Fruit fly (Drosophila melanogaster): ENCODE measurements around the gene cv.

Gene cv

dm6 chrX:5678178-5678470 is 11.7 kb upstream of the cv start:
- no peak for TF ChIP-seq slbo (GFP tag; IDR thresholded peaks at IDR 0.05)
- TF ChIP-seq CG17612 (GFP tag; IDR thresholded peaks at IDR 0.05), result peak; percentile 2; the same call in 1 of the 2 replicates
- TF ChIP-seq jumu (GFP tag; optimal IDR thresholded peaks at IDR 0.05), result no peak
- no peak for TF ChIP-seq CG15479 (GFP tag; optimal IDR thresholded peaks at IDR 0.05)
- peak; percentile 31 for TF ChIP-seq CG14710 (tag; optimal IDR thresholded peaks at IDR 0.05)
- no peak for TF ChIP-seq HLHmδ (GFP tag; optimal IDR thresholded peaks at IDR 0.05)
- peak; percentile 21 for TF ChIP-seq CG13296 (GFP tag; optimal IDR thresholded peaks at IDR 0.05)
- 0 out of 3 replicates have a peak, but pooled peaks have one; percentile 10 for TF ChIP-seq croc (GFP tag; conservative IDR thresholded peaks at IDR 0.05)
- TF ChIP-seq CG9876 (GFP tag; optimal IDR thresholded peaks at IDR 0.05), result no peak
- TF ChIP-seq nom (GFP tag; optimal IDR thresholded peaks at IDR 0.05), result no peak
- no peak for TF ChIP-seq CG11723 (GFP tag; optimal IDR thresholded peaks at IDR 0.05)
- no peak for TF ChIP-seq Fer3 (tag; optimal IDR thresholded peaks at IDR 0.05)
- TF ChIP-seq ewg (GFP tag; optimal IDR thresholded peaks at IDR 0.05), result no peak
- TF ChIP-seq unc-4 (GFP tag; IDR thresholded peaks at IDR 0.05; ENCODE audit: partially characterized antibody), result no peak
- no peak for TF ChIP-seq CG6791 (GFP tag; IDR thresholded peaks at IDR 0.05; ENCODE audit: partially characterized antibody)
- no peak for TF ChIP-seq sob (GFP tag; IDR thresholded peaks at IDR 0.05)
- peak; percentile 11 for TF ChIP-seq NC2β (GFP tag; optimal IDR thresholded peaks at IDR 0.05)
- no peak for TF ChIP-seq pnt (GFP tag; optimal IDR thresholded peaks at IDR 0.05)
- no peak for TF ChIP-seq Dip3 (GFP tag; optimal IDR thresholded peaks at IDR 0.05)
- no peak for TF ChIP-seq tup (GFP tag; optimal IDR thresholded peaks at IDR 0.05)
- no peak for TF ChIP-seq exex (tag; optimal IDR thresholded peaks at IDR 0.05)
- 0 out of 3 replicates have a peak, but pooled peaks have one; percentile 5 for TF ChIP-seq CG14050 (GFP tag; IDR thresholded peaks at IDR 0.05)
- TF ChIP-seq fd102C (GFP tag; optimal IDR thresholded peaks at IDR 0.05), result no peak
- no peak for TF ChIP-seq kay (GFP tag; optimal IDR thresholded peaks at IDR 0.05)
- no peak for TF ChIP-seq Dref (GFP tag; IDR thresholded peaks at IDR 0.05)
- TF ChIP-seq Rfx (GFP tag; IDR thresholded peaks at IDR 0.05), result no peak
- peak; percentile 3; the same call in 1 of the 2 replicates for TF ChIP-seq CG14014 (GFP tag; IDR thresholded peaks at IDR 0.05)
- no peak for TF ChIP-seq Ravus (GFP tag; IDR thresholded peaks at IDR 0.05)
- no peak for TF ChIP-seq CG4360 (GFP tag; IDR thresholded peaks at IDR 0.05)
- no peak for TF ChIP-seq sc (optimal IDR thresholded peaks at IDR 0.05)
- no peak for TF ChIP-seq sc (GFP tag; optimal IDR thresholded peaks at IDR 0.05)
- peak; percentile 18 for TF ChIP-seq Fer1 (GFP tag; optimal IDR thresholded peaks at IDR 0.05)
- no peak for TF ChIP-seq zfh1 (GFP tag; IDR thresholded peaks at IDR 0.05)
- no peak for TF ChIP-seq dmrt99B (tag; optimal IDR thresholded peaks at IDR 0.05)
- peak; percentile 31 for TF ChIP-seq HHEX (GFP tag; optimal IDR thresholded peaks at IDR 0.05)
- TF ChIP-seq ham (GFP tag; IDR thresholded peaks at IDR 0.05), result peak; percentile 2; the same call in 1 of the 2 replicates
- no peak for TF ChIP-seq Hmr (GFP tag; optimal IDR thresholded peaks at IDR 0.05)
- TF ChIP-seq CG11247 (GFP tag; IDR thresholded peaks at IDR 0.05), result no peak
- TF ChIP-seq Dip2 (GFP tag; IDR thresholded peaks at IDR 0.05), result no peak
- peak; percentile 9 for TF ChIP-seq CG31441 (GFP tag; IDR thresholded peaks at IDR 0.05)
- TF ChIP-seq CG12071 (GFP tag; optimal IDR thresholded peaks at IDR 0.05), result no peak
- TF ChIP-seq CG9817 (tag; optimal IDR thresholded peaks at IDR 0.05), result no peak
- no peak for TF ChIP-seq CG7357 (GFP tag; IDR thresholded peaks at IDR 0.05)
- TF ChIP-seq amos (GFP tag; IDR thresholded peaks at IDR 0.05; ENCODE audit: partially characterized antibody), result no peak
- peak; percentile 21 for TF ChIP-seq CG10543 (GFP tag; optimal IDR thresholded peaks at IDR 0.05)
- no peak for TF ChIP-seq btn (GFP tag; optimal IDR thresholded peaks at IDR 0.05)
- TF ChIP-seq CG10209 (GFP tag; optimal IDR thresholded peaks at IDR 0.05), result peak; percentile 22
- TF ChIP-seq kni (GFP tag; optimal IDR thresholded peaks at IDR 0.05), result peak; percentile 6
- no peak for TF ChIP-seq pum (GFP tag; optimal IDR thresholded peaks at IDR 0.05)
- TF ChIP-seq Sox100B (GFP tag; optimal IDR thresholded peaks at IDR 0.05), result peak; percentile 68
- TF ChIP-seq CG12104 (GFP tag; optimal IDR thresholded peaks at IDR 0.05), result peak; percentile 35
- no peak for TF ChIP-seq br (optimal IDR thresholded peaks at IDR 0.05)
